Worm (Caenorhabditis elegans): ENCODE data around the gene gadr-2.

DNA sequence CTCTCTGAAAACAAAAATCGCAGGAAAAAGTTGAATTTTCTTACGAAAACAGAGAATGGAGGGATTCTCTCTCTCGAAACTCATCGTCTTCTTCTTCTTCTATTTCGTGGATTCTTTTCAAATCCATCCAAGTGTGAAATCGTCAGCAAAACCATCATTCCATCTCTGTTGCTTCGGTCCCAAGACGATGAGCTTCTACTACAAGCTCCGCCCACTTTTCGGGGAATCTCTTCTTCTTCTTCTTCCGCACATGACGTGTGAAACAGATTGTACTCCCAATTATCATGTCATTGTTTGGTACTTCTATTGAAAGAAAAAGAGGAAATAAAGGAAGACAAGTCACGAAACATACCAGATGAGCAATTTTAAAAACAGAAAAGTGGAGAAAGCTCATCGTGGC is 38.2 kb upstream of the gadr-2 start:
- no peak for TF ChIP-seq ama-1 (optimal IDR thresholded peaks at IDR 0.05)
- no peak for TF ChIP-seq tra-4 (tag; optimal IDR thresholded peaks at IDR 0.05)

Measured in whole organism, early embryonic.